Worm (Caenorhabditis elegans) whole organism, late embryonic: ENCODE measurements around the gene rnp-9.

Experiments used
- C08G9.2 ChIP-seq: sonication (generic microtip); optimal IDR thresholded peaks from 2 replicates; lab custom pipeline; 2016; ENCODE audit warnings: mild to moderate bottlenecking, missing genetic modification characterization, moderate library complexity, missing compliant biosample characterization
- C38D4.7 ChIP-seq: fragments of 200-800 bp; sonication (Bioruptor generic); optimal IDR thresholded peaks from 2 replicates; lab custom pipeline; 2018; ENCODE audit warnings: mild to moderate bottlenecking, missing genetic modification characterization, moderate library complexity, missing compliant biosample characterization
- F13H6.1 ChIP-seq: sonication (generic microtip); optimal IDR thresholded peaks from 2 replicates; lab custom pipeline; 2016; ENCODE audit warnings: missing genetic modification characterization, missing compliant biosample characterization
- K02D7.2 ChIP-seq: sonication (generic microtip); optimal IDR thresholded peaks from 2 replicates; lab custom pipeline; 2017; ENCODE audit warnings: mild to moderate bottlenecking, missing genetic modification characterization, missing compliant biosample characterization
- K09A11.1 ChIP-seq: sonication (generic microtip); optimal IDR thresholded peaks from 2 replicates; lab custom pipeline; 2017; ENCODE audit warnings: antibody characterized with exemption, mild to moderate bottlenecking, missing genetic modification characterization, missing compliant biosample characterization; ENCODE audit not compliant: insufficient read depth
- T23F11.4 ChIP-seq: fragments of 200-800 bp; sonication (Bioruptor generic); optimal IDR thresholded peaks from 2 replicates; lab custom pipeline; 2018; ENCODE audit warnings: mild to moderate bottlenecking, missing genetic modification characterization, missing compliant biosample characterization
- ama-1 ChIP-seq: fragments of 150-350 bp; optimal IDR thresholded peaks from 2 replicates; lab custom pipeline; 2014
- ceh-18 ChIP-seq: sonication (generic microtip); optimal IDR thresholded peaks from 2 replicates; lab custom pipeline; 2016; ENCODE audit warnings: missing genetic modification characterization, missing compliant biosample characterization
- ceh-24 ChIP-seq: sonication (generic microtip); optimal IDR thresholded peaks from 2 replicates; lab custom pipeline; 2016; ENCODE audit warnings: mild to moderate bottlenecking, missing genetic modification characterization, missing compliant biosample characterization
- ceh-30 ChIP-seq: fragments of 150-350 bp; optimal IDR thresholded peaks from 2 replicates; lab custom pipeline; 2014; ENCODE audit warnings: missing biosample characterization, missing genetic modification characterization
- ceh-34 ChIP-seq: sonication (generic microtip); optimal IDR thresholded peaks from 2 replicates; lab custom pipeline; 2016; ENCODE audit warnings: mild to moderate bottlenecking, missing genetic modification characterization, missing compliant biosample characterization
- ceh-9 ChIP-seq: sonication (generic microtip); optimal IDR thresholded peaks from 2 replicates; lab custom pipeline; 2016; ENCODE audit warnings: mild to moderate bottlenecking, missing genetic modification characterization, inconsistent platforms, missing compliant biosample characterization
- dmd-4 ChIP-seq: sonication (generic microtip); optimal IDR thresholded peaks from 2 replicates; lab custom pipeline; 2016; ENCODE audit warnings: borderline replicate concordance, missing genetic modification characterization, missing compliant biosample characterization
- fax-1 ChIP-seq: sonication (generic microtip); optimal IDR thresholded peaks from 2 replicates; lab custom pipeline; 2016; ENCODE audit warnings: missing genotype, missing genetic modification characterization, missing compliant biosample characterization
- hlh-15 ChIP-seq: sonication (generic microtip); optimal IDR thresholded peaks from 2 replicates; lab custom pipeline; 2016; ENCODE audit warnings: missing genetic modification characterization, missing compliant biosample characterization
- hlh-6 ChIP-seq: sonication (generic microtip); optimal IDR thresholded peaks from 2 replicates; lab custom pipeline; 2016; ENCODE audit warnings: missing genotype, missing genetic modification characterization, missing compliant biosample characterization
- madf-2 ChIP-seq: sonication (generic microtip); optimal IDR thresholded peaks from 2 replicates; lab custom pipeline; 2017; ENCODE audit warnings: missing genetic modification characterization, missing compliant biosample characterization
- mec-3 ChIP-seq: sonication (generic microtip); optimal IDR thresholded peaks from 2 replicates; lab custom pipeline; 2016; ENCODE audit warnings: borderline replicate concordance, missing genetic modification characterization, missing compliant biosample characterization
- nfya-1 ChIP-seq: sonication (generic microtip); optimal IDR thresholded peaks from 2 replicates; lab custom pipeline; 2017; ENCODE audit warnings: missing genetic modification characterization, mild to moderate bottlenecking, missing compliant biosample characterization, antibody characterized with exemption, moderate library complexity
- pat-9 ChIP-seq: fragments of 200-800 bp; sonication (Bioruptor generic); optimal IDR thresholded peaks from 2 replicates; lab custom pipeline; 2018; ENCODE audit warnings: mild to moderate bottlenecking, missing genetic modification characterization, moderate library complexity, missing compliant biosample characterization
- pax-1 ChIP-seq: fragments of 150-350 bp; optimal IDR thresholded peaks from 2 replicates; lab custom pipeline; 2014; ENCODE audit warnings: missing biosample characterization, missing genetic modification characterization
- pqm-1 ChIP-seq: sonication (generic microtip); optimal IDR thresholded peaks from 2 replicates; lab custom pipeline; 2016; ENCODE audit warnings: missing genetic modification characterization, missing compliant biosample characterization
- ref-2 ChIP-seq: sonication (generic microtip); optimal IDR thresholded peaks from 2 replicates; lab custom pipeline; 2016; ENCODE audit warnings: missing genetic modification characterization, missing compliant biosample characterization
- sdc-2 ChIP-seq: sonication (generic microtip); optimal IDR thresholded peaks from 2 replicates; lab custom pipeline; 2016; ENCODE audit warnings: missing genotype, missing genetic modification characterization, missing compliant biosample characterization
- sox-2 ChIP-seq: fragments of 200-800 bp; sonication (Bioruptor generic); IDR thresholded peaks from 2 replicates; pipeline ENCODE4 v1.3.6; 2022; ENCODE audit warnings: missing genetic modification reagents, missing genetic modification characterization, missing compliant biosample characterization
- sox-4 ChIP-seq: sonication (generic microtip); optimal IDR thresholded peaks from 2 replicates; lab custom pipeline; 2017; ENCODE audit warnings: mild to moderate bottlenecking, missing genetic modification characterization, inconsistent platforms, missing compliant biosample characterization
- syd-9 ChIP-seq: sonication (generic microtip); optimal IDR thresholded peaks from 2 replicates; lab custom pipeline; 2016; ENCODE audit warnings: mild to moderate bottlenecking, missing genetic modification characterization, moderate library complexity, missing compliant biosample characterization
- tbx-7 ChIP-seq: sonication (generic microtip); optimal IDR thresholded peaks from 2 replicates; lab custom pipeline; 2016; ENCODE audit warnings: missing genotype, missing genetic modification characterization, missing compliant biosample characterization
- ttx-3 ChIP-seq: sonication (generic microtip); optimal IDR thresholded peaks from 2 replicates; lab custom pipeline; 2016; ENCODE audit warnings: missing genetic modification reagents, missing genetic modification characterization, missing compliant biosample characterization
- unc-42 ChIP-seq: sonication (generic microtip); optimal IDR thresholded peaks from 2 replicates; lab custom pipeline; 2016; ENCODE audit warnings: missing genotype, missing genetic modification characterization, missing compliant biosample characterization
- unc-55 ChIP-seq: sonication (generic microtip); optimal IDR thresholded peaks from 2 replicates; lab custom pipeline; 2017; ENCODE audit warnings: missing biosample characterization, missing genetic modification reagents, missing genetic modification characterization
- unc-86 ChIP-seq: sonication (generic microtip); optimal IDR thresholded peaks from 2 replicates; lab custom pipeline; 2016; ENCODE audit warnings: missing genetic modification characterization, missing compliant biosample characterization

Gene rnp-9

DNA sequence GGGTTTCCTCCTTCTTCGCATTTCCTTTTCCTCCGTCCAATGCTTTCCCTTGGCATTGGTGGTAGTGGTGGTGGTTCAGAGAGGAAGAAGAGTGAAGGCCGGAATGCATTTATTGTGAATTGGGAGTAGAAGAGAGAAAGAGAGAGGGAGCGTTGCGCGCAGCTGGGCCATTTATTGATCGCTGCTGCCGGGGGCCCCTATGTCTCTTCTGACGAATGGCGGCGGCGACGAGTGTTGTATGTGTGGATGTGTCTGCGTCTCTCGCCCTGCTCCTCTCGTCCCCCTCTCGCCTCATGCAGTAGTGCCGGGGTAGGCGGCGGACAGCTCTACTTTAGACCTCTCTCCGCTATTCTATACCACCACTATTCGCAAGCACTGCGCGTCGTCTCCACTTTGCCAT is 20.5 kb upstream of the rnp-9 start, which contains the start of gene unc-115 (continued):
- TF ChIP-seq pax-1 (tag; lab: Kevin White, UChicago) (no peak), F13H6.1 (tag; lab: Kevin White, UChicago) (peak; percentile 62), fax-1 (tag; lab: Kevin White, UChicago) (no peak), unc-86 (tag; lab: Kevin White, UChicago) (peak; percentile 20), ceh-9 (no peak), tbx-7 (tag; lab: Kevin White, UChicago) (peak; percentile 14), sdc-2 (tag; lab: Kevin White, UChicago) (peak; percentile 81), C38D4.7 (GFP tag; lab: Kevin White, UChicago) (no peak), hlh-15 (tag; lab: Kevin White, UChicago) (no peak), unc-55 (peak; percentile 96), C08G9.2 (tag; lab: Kevin White, UChicago) (peak; percentile 58), pqm-1 (tag; lab: Kevin White, UChicago) (no peak), ceh-24 (no peak), K09A11.1 (tag; lab: Kevin White, UChicago) (peak; percentile 17), nfya-1 (tag; lab: Kevin White, UChicago) (peak; percentile 96), sox-2 (GFP tag; lab: Robert Waterston, UW) (no peak; the same call in 1 of the 2 replicates), syd-9 (tag; lab: Kevin White, UChicago) (peak; percentile 61), pat-9 (no peak), sox-4 (tag; lab: Kevin White, UChicago) (no peak), T23F11.4 (peak; percentile 74), K02D7.2 (tag; lab: Kevin White, UChicago) (no peak), ref-2 (tag; lab: Kevin White, UChicago) (peak; percentile 93), ceh-34 (peak; percentile 88), dmd-4 (tag; lab: Kevin White, UChicago) (peak; percentile 12), hlh-6 (tag; lab: Kevin White, UChicago) (peak; percentile 29), ama-1 (lab: Kevin White, UChicago) (no peak)

DNA sequence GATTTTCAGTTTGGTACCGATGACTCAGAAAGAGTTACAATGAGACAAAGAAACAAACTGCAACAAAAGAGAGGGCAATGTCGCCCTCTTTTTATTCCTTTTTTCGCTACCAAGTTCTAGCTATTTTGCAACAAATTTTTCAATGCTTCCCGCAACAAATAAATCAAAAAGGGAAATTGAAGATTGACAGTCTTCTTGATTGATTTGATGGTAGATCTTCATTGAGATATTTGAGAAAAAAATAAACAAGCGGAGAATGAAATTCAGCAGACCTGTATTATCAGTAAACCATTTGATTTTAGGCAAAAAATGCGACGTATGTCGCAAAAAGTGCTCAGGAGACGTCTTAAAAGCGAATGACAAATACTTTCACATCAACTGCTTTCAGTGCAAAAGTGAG is 19.9 kb upstream of the rnp-9 start:
- peak; percentile 26 for TF ChIP-seq unc-55
- no peak for TF ChIP-seq sox-4 (tag; lab: Kevin White, UChicago)
- no peak for TF ChIP-seq ceh-18
- no peak for TF ChIP-seq C38D4.7 (GFP tag; lab: Kevin White, UChicago)
- TF ChIP-seq, all 69 proteins: peak for 1

ce11 chrX:10148235-10148872 is 18.8 kb upstream of the rnp-9 start:
- TF ChIP-seq mec-3 (tag; lab: Kevin White, UChicago): no peak
- TF ChIP-seq ref-2 (tag; lab: Kevin White, UChicago): peak; percentile 11

DNA sequence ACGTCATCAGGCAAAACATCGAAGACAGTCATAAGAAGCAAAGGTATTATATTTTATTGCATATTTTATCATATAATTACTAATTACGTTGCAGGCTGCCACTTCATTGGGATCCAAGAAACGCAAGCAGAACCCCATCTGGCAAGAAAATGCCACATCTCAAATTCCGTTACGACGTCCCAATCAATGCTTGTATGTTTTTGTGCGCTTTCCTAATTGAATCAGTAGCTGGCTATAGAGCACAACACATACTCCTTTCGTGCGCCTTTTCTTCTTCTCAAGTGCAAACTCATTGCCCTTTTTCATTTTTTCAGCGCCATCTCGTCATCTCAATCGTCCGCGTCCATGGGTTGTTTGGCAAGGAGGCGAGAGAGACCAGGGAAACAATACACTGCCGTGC is 16.2 kb upstream of the rnp-9 start:
- TF ChIP-seq ceh-9: no peak
- TF ChIP-seq unc-42 (tag; lab: Kevin White, UChicago): peak; percentile 85

DNA sequence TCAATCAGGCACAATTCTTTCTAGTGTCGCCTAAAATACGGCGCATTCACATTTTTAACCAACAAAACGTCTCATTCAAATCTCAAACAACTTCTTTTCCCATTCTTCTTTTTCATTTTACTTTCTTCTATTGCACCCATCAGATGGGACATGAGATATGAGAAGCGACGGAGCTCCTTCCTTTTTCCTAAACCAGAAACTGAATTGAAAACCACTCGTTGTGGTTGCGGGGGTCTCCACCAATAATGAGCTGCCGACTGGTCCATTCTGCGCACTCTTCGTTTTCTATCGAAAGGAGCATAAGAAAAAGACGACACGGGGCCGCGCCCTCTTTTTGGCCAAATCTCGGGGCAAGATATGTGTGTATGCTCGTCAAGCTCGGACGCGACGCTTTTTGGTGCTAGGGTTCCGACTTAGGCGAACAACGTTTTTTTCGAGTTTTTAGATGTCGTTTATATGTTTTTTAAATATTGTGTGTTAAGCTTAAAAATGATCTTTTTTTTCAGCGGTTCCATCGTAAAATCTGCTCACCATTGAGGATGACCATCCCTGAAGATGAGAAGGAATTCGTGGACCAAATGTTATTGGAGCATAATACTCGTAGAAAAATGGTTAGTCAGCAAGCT is 12.7 kb upstream of the rnp-9 start, which contains the start of gene F09B9.5:
Gene F09B9.5, plus strand, starts transcription at position 501 of the 626 bp plus-strand sequence.
- peak; percentile 27 for TF ChIP-seq nfya-1 (tag; lab: Kevin White, UChicago)
- no peak for TF ChIP-seq hlh-15 (tag; lab: Kevin White, UChicago)
- TF ChIP-seq unc-42 (tag; lab: Kevin White, UChicago): peak; percentile 27

ce11 chrX:10155127-10155526 is 12.0 kb upstream of the rnp-9 start:
- peak; percentile 73 for TF ChIP-seq unc-42 (tag; lab: Kevin White, UChicago)
- TF ChIP-seq madf-2: no peak
- no peak for TF ChIP-seq ceh-30
- TF ChIP-seq ttx-3: no peak
